Worm (Caenorhabditis elegans) whole organism, early embryonic: Measurements from ENCODE around the gene Y57A10B.7.
A peak's percentile ranks its signal among the peaks of the same experiment; 100 is the strongest.
"Not testable (repeated sequence)": the region's sequence is repeated elsewhere in the genome, so short reads cannot be mapped to it uniquely, and the experiment has no call there.

Experiments
- B0310.2 ChIP-seq: sonication (generic microtip); optimal IDR thresholded peaks from 2 replicates; lab custom pipeline; 2016; ENCODE audit warnings: mild to moderate bottlenecking, missing genetic modification characterization, missing compliant biosample characterization
- F13C5.2 ChIP-seq: sonication (generic microtip); optimal IDR thresholded peaks from 2 replicates; lab custom pipeline; 2017; ENCODE audit warnings: mild to moderate bottlenecking, missing genetic modification characterization, inconsistent platforms, missing compliant biosample characterization
- aly-1 ChIP-seq: sonication (generic microtip); optimal IDR thresholded peaks from 2 replicates; lab custom pipeline; 2016; ENCODE audit warnings: missing genetic modification characterization, missing compliant biosample characterization
- ama-1 ChIP-seq: fragments of 150-350 bp; optimal IDR thresholded peaks from 2 replicates; lab custom pipeline; 2014
- ceh-13 ChIP-seq: fragments of 200-800 bp; sonication (Bioruptor generic); optimal IDR thresholded peaks from 2 replicates; lab custom pipeline; 2018; ENCODE audit warnings: mild to moderate bottlenecking, missing genetic modification characterization, missing compliant biosample characterization
- ceh-36 ChIP-seq: sonication (generic microtip); optimal IDR thresholded peaks from 2 replicates; lab custom pipeline; 2016; ENCODE audit warnings: missing genetic modification characterization, inconsistent platforms, missing compliant biosample characterization
- ets-7 ChIP-seq: sonication (generic microtip); optimal IDR thresholded peaks from 2 replicates; lab custom pipeline; 2016; ENCODE audit warnings: missing genotype, missing genetic modification characterization, missing compliant biosample characterization
- flt-1 ChIP-seq: fragments of 200-800 bp; sonication (Bioruptor generic); IDR thresholded peaks from 2 replicates; pipeline ENCODE4 v1.3.6; 2022; ENCODE audit warnings: missing genetic modification characterization, missing compliant biosample characterization
- hmbx-1 ChIP-seq: sonication (generic microtip); optimal IDR thresholded peaks from 2 replicates; lab custom pipeline; 2016; ENCODE audit warnings: mild to moderate bottlenecking, missing genetic modification characterization, missing compliant biosample characterization
- hmg-4 ChIP-seq: fragments of 200-800 bp; sonication (Bioruptor generic); optimal IDR thresholded peaks from 2 replicates; lab custom pipeline; 2018; ENCODE audit warnings: mild to moderate bottlenecking, missing genetic modification characterization, missing compliant biosample characterization
- hnd-1 ChIP-seq: sonication (generic microtip); optimal IDR thresholded peaks from 2 replicates; lab custom pipeline; 2016; ENCODE audit warnings: missing genetic modification characterization, missing compliant biosample characterization
- pes-1 ChIP-seq: fragments of 200-800 bp; sonication (Bioruptor generic); IDR thresholded peaks from 2 replicates; pipeline ENCODE4 v1.3.6; 2022; ENCODE audit warnings: missing genetic modification reagents, missing genetic modification characterization, missing compliant biosample characterization
- scrt-1 ChIP-seq: fragments of 200-800 bp; sonication (Bioruptor generic); IDR thresholded peaks from 2 replicates; pipeline ENCODE4 v1.3.6; 2022; ENCODE audit warnings: missing genetic modification characterization, missing compliant biosample characterization
- sea-1 ChIP-seq: fragments of 200-800 bp; sonication (Bioruptor generic); conservative IDR thresholded peaks from 2 replicates; pipeline ENCODE4 v1.3.6; 2022; ENCODE audit warnings: missing genetic modification characterization, missing compliant biosample characterization
- tbx-11 ChIP-seq: fragments of 200-800 bp; sonication (Bioruptor generic); IDR thresholded peaks from 2 replicates; pipeline ENCODE4 v1.3.6; 2022; ENCODE audit warnings: missing genetic modification characterization, missing compliant biosample characterization
- tbx-37 ChIP-seq: fragments of 200-800 bp; sonication (Bioruptor generic); conservative IDR thresholded peaks from 2 replicates; pipeline ENCODE4 v1.3.6; 2022; ENCODE audit warnings: missing genetic modification reagents, missing genetic modification characterization, missing compliant biosample characterization
- tra-4 ChIP-seq: sonication (generic microtip); optimal IDR thresholded peaks from 2 replicates; lab custom pipeline; 2017; ENCODE audit warnings: missing genetic modification characterization, missing compliant biosample characterization

Y57A10B.7 gene

ce11 chrII:12393690-12394089, at the start of gene Y57A10B.7:
TSS of gene Y57A10B.7 (minus strand) at chrII:12393790.
- no peak for TF ChIP-seq hnd-1 (tag; lab: Kevin White, UChicago)
- no peak for TF ChIP-seq ceh-36 (tag; lab: Kevin White, UChicago)
- TF ChIP-seq tra-4: no peak
- TF ChIP-seq B0310.2 (tag; lab: Kevin White, UChicago): no peak
- no peak for TF ChIP-seq ama-1 (lab: Kevin White, UChicago)
- TF ChIP-seq tbx-11 (GFP tag; lab: Robert Waterston, UW): no peak
- no peak for TF ChIP-seq ceh-13 (GFP tag; lab: Kevin White, UChicago)
- no peak for TF ChIP-seq flt-1
- TF ChIP-seq tbx-37 (GFP tag; lab: Robert Waterston, UW): no peak
- no peak for TF ChIP-seq scrt-1 (GFP tag; lab: Robert Waterston, UW)
- TF ChIP-seq pes-1: no peak
- TF ChIP-seq F13C5.2 (tag; lab: Kevin White, UChicago): no peak
- TF ChIP-seq hmg-4 (GFP tag; lab: Kevin White, UChicago): no peak
- no peak for TF ChIP-seq aly-1 (tag; lab: Kevin White, UChicago)
- no peak for TF ChIP-seq hmbx-1 (tag; lab: Kevin White, UChicago)
- no peak for TF ChIP-seq ets-7
- no peak for TF ChIP-seq sea-1 (GFP tag; lab: Robert Waterston, UW)

- not testable (repeated sequence) for TF ChIP-seq flt-1; hmg-4 (GFP tag; lab: Kevin White, UChicago); pes-1
These were observed 47.6 kb upstream of the Y57A10B.7 start, which contains the start of gene Y57A10C.10 for ce11 chrII:12441164-12441563. TSS of gene Y57A10C.10 (minus strand) at chrII:12441264.

ce11 chrII:12438441-12438840, 44.9 kb upstream of the Y57A10B.7 start, which contains the start of gene Y57A10C.9:
TSS of gene Y57A10C.9 (minus strand) at chrII:12438541.
- TF ChIP-seq ama-1 (lab: Kevin White, UChicago) (no peak), tbx-37 (GFP tag; lab: Robert Waterston, UW) (no peak), F13C5.2 (tag; lab: Kevin White, UChicago) (no peak), hnd-1 (tag; lab: Kevin White, UChicago) (no peak), tbx-11 (GFP tag; lab: Robert Waterston, UW) (no peak), ets-7 (no peak), aly-1 (tag; lab: Kevin White, UChicago) (no peak), hmbx-1 (tag; lab: Kevin White, UChicago) (no peak), sea-1 (GFP tag; lab: Robert Waterston, UW) (no peak)

- no peak for TF ChIP-seq ceh-13 (GFP tag; lab: Kevin White, UChicago)
- TF ChIP-seq ets-7: no peak
- TF ChIP-seq ceh-36 (tag; lab: Kevin White, UChicago): peak; percentile 82
- TF ChIP-seq ama-1 (lab: Kevin White, UChicago): no peak
- TF ChIP-seq hmg-4 (GFP tag; lab: Kevin White, UChicago): no peak
- TF ChIP-seq aly-1 (tag; lab: Kevin White, UChicago): no peak
These were observed 43.1 kb upstream of the Y57A10B.7 start for ce11 chrII:12436717-12437116.

ce11 chrII:12435202-12435872, 41.7 kb upstream of the Y57A10B.7 start:
- no peak for TF ChIP-seq hmbx-1 (tag; lab: Kevin White, UChicago)
- no peak for TF ChIP-seq hnd-1 (tag; lab: Kevin White, UChicago)
- no peak for TF ChIP-seq hmg-4 (GFP tag; lab: Kevin White, UChicago)
- TF ChIP-seq sea-1 (GFP tag; lab: Robert Waterston, UW): no peak
- no peak for TF ChIP-seq aly-1 (tag; lab: Kevin White, UChicago)
- no peak for TF ChIP-seq F13C5.2 (tag; lab: Kevin White, UChicago)
- TF ChIP-seq B0310.2 (tag; lab: Kevin White, UChicago): no peak
- TF ChIP-seq tbx-37 (GFP tag; lab: Robert Waterston, UW): no peak
- no peak for TF ChIP-seq pes-1
- TF ChIP-seq ceh-36 (tag; lab: Kevin White, UChicago): no peak
- no peak for TF ChIP-seq tra-4
- no peak for TF ChIP-seq ets-7
- TF ChIP-seq ama-1 (lab: Kevin White, UChicago): no peak
- no peak for TF ChIP-seq flt-1
- TF ChIP-seq tbx-11 (GFP tag; lab: Robert Waterston, UW): no peak
- no peak for TF ChIP-seq scrt-1 (GFP tag; lab: Robert Waterston, UW)
- no peak for TF ChIP-seq ceh-13 (GFP tag; lab: Kevin White, UChicago)

ce11 chrII:12432356-12432755, 38.8 kb upstream of the Y57A10B.7 start, which contains the start of gene dct-12:
TSS of gene dct-12 (minus strand) at chrII:12432456.
- no peak for TF ChIP-seq flt-1
- no peak for TF ChIP-seq aly-1 (tag; lab: Kevin White, UChicago)
- no peak for TF ChIP-seq sea-1 (GFP tag; lab: Robert Waterston, UW)
- no peak for TF ChIP-seq ceh-36 (tag; lab: Kevin White, UChicago)
- TF ChIP-seq ceh-13 (GFP tag; lab: Kevin White, UChicago): no peak
- no peak for TF ChIP-seq ets-7
- TF ChIP-seq scrt-1 (GFP tag; lab: Robert Waterston, UW): no peak
- TF ChIP-seq hmbx-1 (tag; lab: Kevin White, UChicago): no peak
- no peak for TF ChIP-seq hnd-1 (tag; lab: Kevin White, UChicago)
- TF ChIP-seq tra-4: no peak
- no peak for TF ChIP-seq ama-1 (lab: Kevin White, UChicago)
- TF ChIP-seq tbx-11 (GFP tag; lab: Robert Waterston, UW): no peak
- no peak for TF ChIP-seq B0310.2 (tag; lab: Kevin White, UChicago)
- TF ChIP-seq tbx-37 (GFP tag; lab: Robert Waterston, UW): no peak
- TF ChIP-seq F13C5.2 (tag; lab: Kevin White, UChicago): no peak
- no peak for TF ChIP-seq pes-1
- no peak for TF ChIP-seq hmg-4 (GFP tag; lab: Kevin White, UChicago)

ce11 chrII:12429743-12430142, 36.2 kb upstream of the Y57A10B.7 start, which contains the start of gene Y57A10C.8:
TSS of gene Y57A10C.8 (minus strand) at chrII:12429843.
- TF ChIP-seq sea-1 (GFP tag; lab: Robert Waterston, UW) (no peak), ets-7 (no peak), flt-1 (no peak), hmg-4 (GFP tag; lab: Kevin White, UChicago) (no peak), ceh-13 (GFP tag; lab: Kevin White, UChicago) (no peak), scrt-1 (GFP tag; lab: Robert Waterston, UW) (no peak), tbx-11 (GFP tag; lab: Robert Waterston, UW) (no peak), tbx-37 (GFP tag; lab: Robert Waterston, UW) (no peak), ceh-36 (tag; lab: Kevin White, UChicago) (no peak), pes-1 (no peak), F13C5.2 (tag; lab: Kevin White, UChicago) (no peak), ama-1 (lab: Kevin White, UChicago) (no peak), tra-4 (no peak), aly-1 (tag; lab: Kevin White, UChicago) (no peak), hmbx-1 (tag; lab: Kevin White, UChicago) (no peak)
